Fruit fly (Drosophila melanogaster): ENCODE measurements around the gene CG33116.

CG33116 gene

DNA sequence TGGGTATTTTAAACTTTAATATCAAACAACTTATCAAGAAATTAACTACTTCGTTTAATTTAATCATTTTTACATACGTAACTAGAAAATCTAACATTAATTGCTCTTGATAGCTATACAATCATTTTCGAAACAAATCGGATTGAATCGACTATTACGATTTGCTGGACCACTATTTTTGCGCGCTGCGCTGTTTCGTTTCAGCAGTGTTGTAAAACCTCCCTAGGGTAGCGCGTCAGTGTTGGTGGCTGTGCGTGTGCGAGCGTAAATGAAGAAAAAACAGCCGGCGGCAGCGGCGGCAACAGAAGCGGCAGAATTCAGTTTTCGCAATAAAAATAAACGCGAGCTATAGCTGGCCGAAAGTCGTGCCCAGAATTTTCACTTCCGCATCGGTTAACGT is at the start of gene CG33116:
Gene CG33116, plus strand, starts transcription at position 233 of the 400 bp plus-strand sequence.
- no peak for TF ChIP-seq CG31388 (GFP tag; optimal IDR thresholded peaks at IDR 0.05)
- peak; percentile 66 for TF ChIP-seq CG9437 (GFP tag; optimal IDR thresholded peaks at IDR 0.05)
- TF ChIP-seq CG16779 (GFP tag; IDR thresholded peaks at IDR 0.05) = peak; percentile 87
- peak; percentile 65; the same call in 2 of the 3 replicates for TF ChIP-seq Opbp (GFP tag; IDR thresholded peaks at IDR 0.05; ENCODE audit: partially characterized antibody)
- TF ChIP-seq Elba2 (GFP tag; optimal IDR thresholded peaks at IDR 0.05) = peak; percentile 12
- TF ChIP-seq CG7745 (tag; optimal IDR thresholded peaks at IDR 0.05) = peak; percentile 14
- TF ChIP-seq CG30020 (tag; optimal IDR thresholded peaks at IDR 0.05) = peak; percentile 61
- TF ChIP-seq Meics (GFP tag; optimal IDR thresholded peaks at IDR 0.05) = peak; percentile 82
- peak; percentile 29 for TF ChIP-seq CG7271 (tag; optimal IDR thresholded peaks at IDR 0.05)
- TF ChIP-seq kah (GFP tag; optimal IDR thresholded peaks at IDR 0.05) = peak; percentile 43
- peak; percentile 78 for TF ChIP-seq CG17385 (GFP tag; optimal IDR thresholded peaks at IDR 0.05)
- TF ChIP-seq unpg (GFP tag; optimal IDR thresholded peaks at IDR 0.05) = peak; percentile 80
- TF ChIP-seq CG11085 (GFP tag; IDR thresholded peaks at IDR 0.05) = peak; percentile 71; the same call in 1 of the 2 replicates
- peak; percentile 84 for TF ChIP-seq Mad (GFP tag; optimal IDR thresholded peaks at IDR 0.05)
- TF ChIP-seq pfk (GFP tag; optimal IDR thresholded peaks at IDR 0.05) = peak; percentile 23
- peak; percentile 72 for TF ChIP-seq Blimp-1 (GFP tag; optimal IDR thresholded peaks at IDR 0.05)
- TF ChIP-seq CG4854 (GFP tag; optimal IDR thresholded peaks at IDR 0.05) = peak; percentile 70
- TF ChIP-seq Ets97D (GFP tag; optimal IDR thresholded peaks at IDR 0.05) = peak; percentile 79
- peak; percentile 76; the same call in 2 of the 3 replicates for TF ChIP-seq CG11695 (GFP tag; IDR thresholded peaks at IDR 0.05)
- TF ChIP-seq zfh2 (GFP tag; optimal IDR thresholded peaks at IDR 0.05) = peak; percentile 87
- peak; percentile 75 for TF ChIP-seq pb (GFP tag; optimal IDR thresholded peaks at IDR 0.05)
- TF ChIP-seq CG6254 (GFP tag; optimal IDR thresholded peaks at IDR 0.05) = peak; percentile 62
- TF ChIP-seq lmd (GFP tag; IDR thresholded peaks at IDR 0.05) = peak; percentile 83
- TF ChIP-seq CG34224 (GFP tag; IDR thresholded peaks at IDR 0.05; ENCODE audit: partially characterized antibody) = peak; percentile 47
- peak; percentile 63 for TF ChIP-seq CG1024 (GFP tag; IDR thresholded peaks at IDR 0.05)
- peak; percentile 61 for TF ChIP-seq p53 (GFP tag; optimal IDR thresholded peaks at IDR 0.05)
- peak; percentile 50 for TF ChIP-seq CG6654 (GFP tag; optimal IDR thresholded peaks at IDR 0.05)
- TF ChIP-seq CG42726 (GFP tag; IDR thresholded peaks at IDR 0.05; ENCODE audit: partially characterized antibody) = no peak; the same call in 1 of the 2 replicates
- peak; percentile 83 for TF ChIP-seq jumu (GFP tag; optimal IDR thresholded peaks at IDR 0.05)
- peak; percentile 68 for TF ChIP-seq YL-1 (GFP tag; optimal IDR thresholded peaks at IDR 0.05)
- TF ChIP-seq Dip3 (GFP tag; optimal IDR thresholded peaks at IDR 0.05) = peak; percentile 85
- TF ChIP-seq tio (GFP tag; optimal IDR thresholded peaks at IDR 0.05) = peak; percentile 70
- TF ChIP-seq CG3065 (GFP tag; optimal IDR thresholded peaks at IDR 0.05) = peak; percentile 18
- peak; percentile 63 for TF ChIP-seq pnt (GFP tag; optimal IDR thresholded peaks at IDR 0.05)
- TF ChIP-seq chinmo (GFP tag; IDR thresholded peaks at IDR 0.05; ENCODE audit: partially characterized antibody) = 0 out of 4 replicates have a peak, but pooled peaks have one; percentile 46
- no peak for TF ChIP-seq vnd (GFP tag; IDR thresholded peaks at IDR 0.05; ENCODE audit: partially characterized antibody)
- peak; percentile 84 for TF ChIP-seq CG17361 (GFP tag; IDR thresholded peaks at IDR 0.05)
- TF ChIP-seq zen (tag; optimal IDR thresholded peaks at IDR 0.05) = peak; percentile 64
- TF ChIP-seq Nf-YA (GFP tag; IDR thresholded peaks at IDR 0.05) = no peak; the same call in 1 of the 2 replicates
- peak; percentile 10 for TF ChIP-seq fd3F (GFP tag; optimal IDR thresholded peaks at IDR 0.05)
- TF ChIP-seq CG16815 (GFP tag; optimal IDR thresholded peaks at IDR 0.05) = peak; percentile 61
- TF ChIP-seq onecut (GFP tag; IDR thresholded peaks at IDR 0.05) = peak; percentile 81
- peak; percentile 20 for TF ChIP-seq Hand (GFP tag; optimal IDR thresholded peaks at IDR 0.05)
- peak; percentile 78 for TF ChIP-seq CG14710 (tag; optimal IDR thresholded peaks at IDR 0.05)
- TF ChIP-seq CG8924 (tag; optimal IDR thresholded peaks at IDR 0.05) = peak; percentile 79
- peak; percentile 44; the same call in 1 of the 3 replicates for TF ChIP-seq B-H1 (GFP tag; IDR thresholded peaks at IDR 0.05)
- peak; percentile 83 for TF ChIP-seq ems (GFP tag; optimal IDR thresholded peaks at IDR 0.05)
- TF ChIP-seq corto (GFP tag; optimal IDR thresholded peaks at IDR 0.05) = peak; percentile 20
- TF ChIP-seq shn (GFP tag; optimal IDR thresholded peaks at IDR 0.05) = peak; percentile 89
